Comparison of ENCODE assay signal across 1 fruit fly cellular context in the genomic region with DNA sequence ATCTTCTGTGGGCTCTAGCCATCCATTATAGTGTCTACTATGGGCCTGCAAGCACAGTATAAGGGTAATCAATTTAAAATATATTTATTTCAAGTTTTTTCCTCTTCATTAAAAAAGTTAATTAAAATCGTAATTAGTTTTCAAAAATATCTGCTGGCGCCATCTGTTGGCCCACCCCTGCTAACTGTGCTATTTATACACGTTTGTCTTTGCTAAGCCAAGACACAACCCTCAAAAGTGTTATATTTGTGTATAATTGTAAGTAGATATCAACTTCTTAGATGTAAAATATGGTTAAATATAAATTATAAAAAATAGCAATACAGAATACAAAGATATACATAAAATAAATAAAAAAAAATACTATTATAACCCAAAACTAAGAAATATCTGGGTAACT.
TF ChIP-seq lines count a peak whose summit lies in the region.

No protein-coding gene starts in this region.

TF ChIP-seq in whole organism, embryonic, 481 proteins besides CTCF, POLR2A, EP300 and RAD21 (continued from another document):
- TF ChIP-seq Bgb (GFP tag; IDR thresholded peaks at IDR 0.05; lab: Robert Waterston, UW; ENCODE audit: partially characterized antibody) (peak; percentile 51), CG42726 (GFP tag; IDR thresholded peaks at IDR 0.05; lab: Robert Waterston, UW; ENCODE audit: partially characterized antibody) (peak; percentile 67; the same call in 1 of the 2 replicates), sens (GFP tag; lab: Kevin White, UChicago) (peak; percentile 9), Ets65A (GFP tag; lab: Kevin White, UChicago) (peak; percentile 2), Xbp1 (GFP tag; optimal IDR thresholded peaks at IDR 0.05; lab: Kevin White, UChicago) (peak; percentile 1), CoRest (tag; optimal IDR thresholded peaks at IDR 0.05; lab: Kevin White, UChicago) (peak; percentile 32), NC2α (GFP tag; optimal IDR thresholded peaks at IDR 0.05; lab: Kevin White, UChicago) (no peak), slbo (GFP tag; IDR thresholded peaks at IDR 0.05; lab: Robert Waterston, UW) (peak; percentile 21; the same call in 1 of the 2 replicates), Atf-2 (GFP tag; optimal IDR thresholded peaks at IDR 0.05; lab: Kevin White, UChicago) (no peak), trem (tag; optimal IDR thresholded peaks at IDR 0.05; lab: Kevin White, UChicago) (peak; percentile 25), NFAT (GFP tag; IDR thresholded peaks at IDR 0.05; lab: Robert Waterston, UW) (peak; percentile 19; the same call in 1 of the 2 replicates), Jarid2 (GFP tag; optimal IDR thresholded peaks at IDR 0.05; lab: Kevin White, UChicago) (peak; percentile 60), H15 (GFP tag; IDR thresholded peaks at IDR 0.05; lab: Robert Waterston, UW) (no peak), esg (GFP tag; conservative IDR thresholded peaks at IDR 0.05; lab: Robert Waterston, UW) (no peak), Hsf (GFP tag; optimal IDR thresholded peaks at IDR 0.05; lab: Kevin White, UChicago) (no peak), Abd-B (GFP tag; optimal IDR thresholded peaks at IDR 0.05; lab: Kevin White, UChicago) (peak; percentile 27), hb (GFP tag; IDR thresholded peaks at IDR 0.05; lab: Robert Waterston, UW; ENCODE audit: partially characterized antibody) (0 out of 3 replicates have a peak, but pooled peaks have one; percentile 24), CG7839 (tag; optimal IDR thresholded peaks at IDR 0.05; lab: Kevin White, UChicago) (peak; percentile 23), HmgZ (tag; optimal IDR thresholded peaks at IDR 0.05; lab: Kevin White, UChicago) (peak; percentile 33), amos (GFP tag; IDR thresholded peaks at IDR 0.05; lab: Robert Waterston, UW; ENCODE audit: partially characterized antibody) (peak; percentile 61; the same call in 1 of the 2 replicates), CG34224 (GFP tag; IDR thresholded peaks at IDR 0.05; lab: Robert Waterston, UW; ENCODE audit: partially characterized antibody) (no peak), slou (GFP tag; optimal IDR thresholded peaks at IDR 0.05; lab: Kevin White, UChicago) (peak; percentile 6), fru (optimal IDR thresholded peaks at IDR 0.05; lab: Kevin White, UChicago) (no peak), CG7271 (tag; optimal IDR thresholded peaks at IDR 0.05; lab: Kevin White, UChicago) (no peak), phol (tag; optimal IDR thresholded peaks at IDR 0.05; lab: Kevin White, UChicago) (peak; percentile 4), Optix (GFP tag; IDR thresholded peaks at IDR 0.05; lab: Robert Waterston, UW) (no peak), nmo (GFP tag; optimal IDR thresholded peaks at IDR 0.05; lab: Kevin White, UChicago) (peak; percentile 8), CG2199 (GFP tag; IDR thresholded peaks at IDR 0.05; lab: Robert Waterston, UW) (peak; percentile 76; the same call in 2 of the 3 replicates), pita (GFP tag; optimal IDR thresholded peaks at IDR 0.05; lab: Kevin White, UChicago) (peak; percentile 71), otp (GFP tag; IDR thresholded peaks at IDR 0.05; lab: Robert Waterston, UW) (0 out of 3 replicates have a peak, but pooled peaks have one; percentile 21), zen (tag; optimal IDR thresholded peaks at IDR 0.05; lab: Kevin White, UChicago) (peak; percentile 75), NfI (GFP tag; optimal IDR thresholded peaks at IDR 0.05; lab: Kevin White, UChicago) (peak; percentile 7), CG2712 (tag; optimal IDR thresholded peaks at IDR 0.05; lab: Kevin White, UChicago) (peak; percentile 19)
